Worm (Caenorhabditis elegans) whole organism, late embryonic: ENCODE measurements around the gene cdc-73.

Experiments
- ama-1 ChIP-seq: fragments of 150-350 bp; optimal IDR thresholded peaks from 2 replicates; lab custom pipeline; 2014
- dmd-4 ChIP-seq: sonication (generic microtip); optimal IDR thresholded peaks from 2 replicates; lab custom pipeline; 2016; ENCODE audit warnings: borderline replicate concordance, missing genetic modification characterization, missing compliant biosample characterization
- elt-4 ChIP-seq: sonication (generic microtip); optimal IDR thresholded peaks from 2 replicates; lab custom pipeline; 2016; ENCODE audit warnings: missing genetic modification characterization, missing compliant biosample characterization
- fkh-6 ChIP-seq: sonication (generic microtip); optimal IDR thresholded peaks from 2 replicates; lab custom pipeline; 2016; ENCODE audit warnings: missing genetic modification characterization, missing compliant biosample characterization
- hlh-8 ChIP-seq: sonication (generic microtip); optimal IDR thresholded peaks from 2 replicates; lab custom pipeline; 2016; ENCODE audit warnings: missing genotype, missing genetic modification characterization, missing compliant biosample characterization
- lin-11 ChIP-seq: fragments of 200-800 bp; sonication (Bioruptor generic); optimal IDR thresholded peaks from 2 replicates; lab custom pipeline; 2018; ENCODE audit warnings: mild to moderate bottlenecking, missing genetic modification characterization, missing compliant biosample characterization
- ztf-16 ChIP-seq: sonication (generic microtip); optimal IDR thresholded peaks from 2 replicates; lab custom pipeline; 2017; ENCODE audit warnings: missing genetic modification characterization, missing compliant biosample characterization

DNA sequence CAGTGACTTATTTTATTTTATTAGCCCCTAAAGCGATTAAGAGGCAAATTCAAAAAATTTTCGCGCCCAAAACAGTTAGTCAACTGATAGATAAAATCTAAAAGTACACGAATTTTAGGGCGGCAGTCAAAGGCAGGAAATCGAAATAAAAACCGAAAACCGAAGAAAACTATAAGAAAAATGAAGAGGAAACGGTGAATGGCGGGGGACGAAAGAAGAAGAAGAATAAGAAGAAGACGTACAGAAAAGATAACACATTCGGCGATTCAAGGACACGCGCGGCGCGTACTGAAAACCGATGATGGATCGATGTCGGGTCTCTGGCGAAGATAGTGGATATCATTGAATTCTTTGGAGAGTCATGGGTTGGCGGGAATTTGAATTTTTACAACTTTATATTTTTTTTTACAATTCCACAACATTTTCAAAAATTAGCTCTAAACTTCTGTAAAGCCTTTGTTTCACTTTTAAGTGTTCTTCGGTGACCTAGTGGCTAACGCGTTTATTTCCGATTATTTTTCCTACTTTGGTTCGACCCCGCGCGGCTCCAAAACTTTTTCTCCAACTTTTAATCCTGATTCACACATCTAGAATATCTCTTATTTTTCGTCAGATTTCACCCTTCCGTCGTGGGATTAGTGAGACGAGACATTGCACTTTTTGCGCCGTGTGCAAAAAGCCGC is 11.3 kb upstream of the cdc-73 start:
- no peak for TF ChIP-seq ztf-16 (tag; lab: Kevin White, UChicago)
- no peak for TF ChIP-seq ama-1 (lab: Kevin White, UChicago)
- TF ChIP-seq lin-11 (tag; lab: Kevin White, UChicago), result no peak
- no peak for TF ChIP-seq dmd-4 (tag; lab: Kevin White, UChicago)
- no peak for TF ChIP-seq hlh-8 (tag; lab: Kevin White, UChicago)
- TF ChIP-seq elt-4 (tag; lab: Kevin White, UChicago), result no peak
- TF ChIP-seq fkh-6 (tag; lab: Kevin White, UChicago), result no peak
